Worm (Caenorhabditis elegans) whole organism, L1 larva: ENCODE results near the gene emb-30.

Experiments
- C04F5.9 ChIP-seq: sonication (generic microtip); optimal IDR thresholded peaks from 2 replicates; lab custom pipeline; 2016; ENCODE audit warnings: missing genetic modification characterization, missing compliant biosample characterization
- F16B12.6 ChIP-seq: fragments of 150-350 bp; optimal IDR thresholded peaks from 2 replicates; lab custom pipeline; 2014; ENCODE audit warnings: missing biosample characterization, missing genetic modification characterization
- aha-1 ChIP-seq: fragments of 150-350 bp; optimal IDR thresholded peaks from 2 replicates; lab custom pipeline; 2014; ENCODE audit warnings: missing biosample characterization, missing genetic modification characterization
- alr-1 ChIP-seq: fragments of 200-800 bp; sonication (Bioruptor generic); optimal IDR thresholded peaks from 2 replicates; lab custom pipeline; 2018; ENCODE audit warnings: borderline replicate concordance, mild to moderate bottlenecking, missing genetic modification characterization, missing compliant biosample characterization
- aly-2 ChIP-seq: fragments of 150-350 bp; optimal IDR thresholded peaks from 2 replicates; lab custom pipeline; 2014; ENCODE audit warnings: missing biosample characterization, missing genetic modification characterization
- ama-1 ChIP-seq: fragments of 150-350 bp; optimal IDR thresholded peaks from 2 replicates; lab custom pipeline; 2014
- blmp-1 ChIP-seq: fragments of 150-350 bp; optimal IDR thresholded peaks from 2 replicates; lab custom pipeline; 2014; ENCODE audit warnings: missing biosample characterization, missing genetic modification characterization
- ceh-63 ChIP-seq: fragments of 200-800 bp; sonication (Bioruptor generic); optimal IDR thresholded peaks from 2 replicates; lab custom pipeline; 2018; ENCODE audit warnings: mild to moderate bottlenecking, missing genetic modification characterization, missing compliant biosample characterization
- ceh-90 ChIP-seq: sonication (generic microtip); optimal IDR thresholded peaks from 2 replicates; lab custom pipeline; 2016; ENCODE audit warnings: missing genetic modification characterization, missing compliant biosample characterization
- dsc-1 ChIP-seq: sonication (generic microtip); optimal IDR thresholded peaks from 2 replicates; lab custom pipeline; 2016; ENCODE audit warnings: mild to moderate bottlenecking, missing genetic modification characterization, missing compliant biosample characterization
- efl-1 ChIP-seq, 4 experiments: fragments of 150-350 bp; optimal IDR thresholded peaks in 3 of 4; peaks in 1 of 4; 1 replicate in 1 of 4; 2 replicates in 3 of 4; lab custom pipeline; 2014; ENCODE audit warnings: missing biosample characterization in 2 of 4, missing genetic modification characterization in 2 of 4, missing genetic modification reagents in 2 of 4
- efl-3 ChIP-seq: fragments of 200-800 bp; sonication (Bioruptor generic); optimal IDR thresholded peaks from 2 replicates; lab custom pipeline; 2018; ENCODE audit warnings: mild to moderate bottlenecking, missing genetic modification characterization, missing compliant biosample characterization
- egl-27 ChIP-seq, 2 experiments: fragments of 150-350 bp in 1 of 2; sonication (generic microtip); optimal IDR thresholded peaks; 3 replicates each; lab custom pipeline; 2017 to 2018; ENCODE audit warnings: missing biosample characterization in 2 of 2, missing genetic modification characterization in 2 of 2, missing genetic modification reagents in 2 of 2
- fkh-4 ChIP-seq: sonication (generic microtip); optimal IDR thresholded peaks from 2 replicates; lab custom pipeline; 2016; ENCODE audit warnings: missing compliant biosample characterization, missing genetic modification characterization, borderline replicate concordance
- fos-1 ChIP-seq: fragments of 150-350 bp; optimal IDR thresholded peaks from 2 replicates; lab custom pipeline; 2014; ENCODE audit warnings: missing biosample characterization, missing genetic modification characterization
- grh-1 ChIP-seq: fragments of 200-800 bp; sonication (Bioruptor generic); IDR thresholded peaks from 2 replicates; pipeline ENCODE4 v1.3.6; 2022; ENCODE audit warnings: missing genetic modification reagents, missing genetic modification characterization, missing compliant biosample characterization
- hlh-4 ChIP-seq: sonication (generic microtip); optimal IDR thresholded peaks from 2 replicates; lab custom pipeline; 2016; ENCODE audit warnings: mild to moderate bottlenecking, missing genetic modification characterization, missing compliant biosample characterization
- hpl-2 ChIP-seq: fragments of 150-350 bp; optimal IDR thresholded peaks from 2 replicates; lab custom pipeline; 2014; ENCODE audit warnings: missing biosample characterization, missing genetic modification reagents, missing genetic modification characterization
- isw-1 ChIP-seq: fragments of 200-800 bp; sonication (Bioruptor generic); IDR thresholded peaks from 2 replicates; pipeline ENCODE4 v1.3.6; 2022; ENCODE audit warnings: missing genetic modification characterization, missing compliant biosample characterization
- jun-1 ChIP-seq: fragments of 150-350 bp; optimal IDR thresholded peaks from 2 replicates; lab custom pipeline; 2014; ENCODE audit warnings: missing biosample characterization, missing genetic modification reagents, missing genetic modification characterization
- lin-13 ChIP-seq: fragments of 150-350 bp; optimal IDR thresholded peaks from 2 replicates; lab custom pipeline; 2014; ENCODE audit warnings: missing biosample characterization, missing genetic modification reagents, missing genetic modification characterization
- lin-14 ChIP-seq: fragments of 200-800 bp; sonication (Bioruptor generic); optimal IDR thresholded peaks from 2 replicates; lab custom pipeline; 2018; ENCODE audit warnings: mild to moderate bottlenecking, missing genetic modification characterization, moderate library complexity, missing compliant biosample characterization
- lin-35 ChIP-seq, 2 experiments: fragments of 150-350 bp; optimal IDR thresholded peaks; 2 replicates each; lab custom pipeline; 2014; ENCODE audit warnings: missing biosample characterization in 2 of 2, missing genetic modification characterization in 2 of 2, missing genetic modification reagents in 2 of 2
- lin-39 ChIP-seq: fragments of 150-350 bp; optimal IDR thresholded peaks from 2 replicates; lab custom pipeline; 2014; ENCODE audit warnings: missing biosample characterization, missing genetic modification reagents, missing genetic modification characterization
- lir-3 ChIP-seq: sonication (generic microtip); optimal IDR thresholded peaks from 2 replicates; lab custom pipeline; 2016; ENCODE audit warnings: mild to moderate bottlenecking, missing genetic modification characterization, moderate library complexity, missing compliant biosample characterization; ENCODE audit not compliant: poor library complexity
- mab-9 ChIP-seq: fragments of 200-800 bp; sonication (Bioruptor generic); IDR thresholded peaks from 2 replicates; pipeline ENCODE4 v1.3.6; 2022; ENCODE audit warnings: missing genetic modification reagents, missing genetic modification characterization, missing compliant biosample characterization
- mef-2 ChIP-seq: fragments of 150-350 bp; optimal IDR thresholded peaks from 2 replicates; lab custom pipeline; 2014; ENCODE audit warnings: missing biosample characterization, missing genetic modification characterization
- nhr-12 ChIP-seq: sonication (generic microtip); optimal IDR thresholded peaks from 2 replicates; lab custom pipeline; 2017; ENCODE audit warnings: missing biosample characterization, missing genetic modification characterization
- nhr-19 ChIP-seq: fragments of 200-800 bp; sonication (Bioruptor generic); conservative IDR thresholded peaks from 2 replicates; pipeline ENCODE4 v1.3.6; 2022; ENCODE audit warnings: missing genetic modification characterization, missing compliant biosample characterization
- nhr-20 ChIP-seq: sonication (generic microtip); optimal IDR thresholded peaks from 2 replicates; lab custom pipeline; 2016; ENCODE audit warnings: mild to moderate bottlenecking, missing genetic modification characterization, missing compliant biosample characterization
- nhr-76 ChIP-seq: sonication (generic microtip); optimal IDR thresholded peaks from 2 replicates; lab custom pipeline; 2017; ENCODE audit warnings: missing biosample characterization, missing genetic modification characterization
- nhr-77 ChIP-seq: fragments of 150-350 bp; optimal IDR thresholded peaks from 2 replicates; lab custom pipeline; 2014; ENCODE audit warnings: missing biosample characterization, missing genetic modification characterization
- nhr-84 ChIP-seq: sonication (generic microtip); optimal IDR thresholded peaks from 2 replicates; lab custom pipeline; 2017; ENCODE audit warnings: missing biosample characterization, missing genetic modification characterization
- nhr-85 ChIP-seq: sonication (generic microtip); peaks from one replicate; lab custom pipeline; 2016; ENCODE audit warnings: missing genetic modification characterization, inconsistent platforms, missing compliant biosample characterization
- nhr-90 ChIP-seq: sonication (generic microtip); optimal IDR thresholded peaks from 2 replicates; lab custom pipeline; 2016; ENCODE audit warnings: mild to moderate bottlenecking, missing genetic modification characterization, missing compliant biosample characterization; ENCODE audit not compliant: poor library complexity
- pag-3 ChIP-seq: sonication (generic microtip); optimal IDR thresholded peaks from 2 replicates; lab custom pipeline; 2017; ENCODE audit warnings: missing genetic modification characterization, mild to moderate bottlenecking, missing compliant biosample characterization, antibody characterized with exemption, borderline replicate concordance; ENCODE audit not compliant: insufficient read depth
- pax-3 ChIP-seq: fragments of 200-800 bp; sonication (Bioruptor generic); optimal IDR thresholded peaks from 2 replicates; lab custom pipeline; 2018; ENCODE audit warnings: mild to moderate bottlenecking, missing genetic modification characterization, moderate library complexity, missing compliant biosample characterization
- pqm-1 ChIP-seq: sonication (generic microtip); optimal IDR thresholded peaks from 3 replicates; lab custom pipeline; 2017; ENCODE audit warnings: missing biosample characterization, missing genetic modification characterization
- rnt-1 ChIP-seq: sonication (generic microtip); optimal IDR thresholded peaks from 2 replicates; lab custom pipeline; 2016; ENCODE audit warnings: mild to moderate bottlenecking, missing genetic modification characterization, moderate library complexity, missing compliant biosample characterization
- snu-23 ChIP-seq: sonication (generic microtip); optimal IDR thresholded peaks from 2 replicates; lab custom pipeline; 2016; ENCODE audit warnings: missing genetic modification characterization, missing compliant biosample characterization
- sptf-1 ChIP-seq: fragments of 150-350 bp; optimal IDR thresholded peaks from 2 replicates; lab custom pipeline; 2014; ENCODE audit warnings: missing biosample characterization, missing genetic modification characterization
- swsn-7 ChIP-seq: sonication (generic microtip); optimal IDR thresholded peaks from 2 replicates; lab custom pipeline; 2016; ENCODE audit warnings: missing genetic modification characterization, missing compliant biosample characterization
- tlp-1 ChIP-seq: fragments of 150-350 bp; optimal IDR thresholded peaks from 2 replicates; lab custom pipeline; 2014; ENCODE audit warnings: missing biosample characterization, missing genetic modification characterization
- unc-30 ChIP-seq: sonication (generic microtip); optimal IDR thresholded peaks from 2 replicates; lab custom pipeline; 2017; ENCODE audit warnings: missing biosample characterization, missing genetic modification characterization
- unc-62 ChIP-seq: fragments of 150-350 bp; optimal IDR thresholded peaks from 2 replicates; lab custom pipeline; 2014; ENCODE audit warnings: missing biosample characterization, missing genetic modification reagents, missing genetic modification characterization
- unc-86 ChIP-seq: sonication (generic microtip); optimal IDR thresholded peaks from 2 replicates; lab custom pipeline; 2016; ENCODE audit warnings: missing genetic modification characterization, missing compliant biosample characterization
- xbp-1 ChIP-seq: sonication (generic microtip); optimal IDR thresholded peaks from 2 replicates; lab custom pipeline; 2016; ENCODE audit warnings: missing genetic modification characterization, missing compliant biosample characterization
- zag-1 ChIP-seq: fragments of 150-350 bp; optimal IDR thresholded peaks from 2 replicates; lab custom pipeline; 2014; ENCODE audit warnings: missing biosample characterization, missing genetic modification characterization
- zip-4 ChIP-seq: fragments of 200-800 bp; sonication (Bioruptor generic); optimal IDR thresholded peaks from 2 replicates; lab custom pipeline; 2018; ENCODE audit warnings: mild to moderate bottlenecking, missing genetic modification characterization, moderate library complexity, missing compliant biosample characterization
- ztf-11 ChIP-seq, 2 experiments: sonication (generic microtip); optimal IDR thresholded peaks; 2 replicates each; lab custom pipeline; 2016 to 2017; ENCODE audit warnings: missing genetic modification characterization in 2 of 2, missing biosample characterization in 1 of 2, missing compliant biosample characterization in 1 of 2
- ztf-4 ChIP-seq: fragments of 150-350 bp; optimal IDR thresholded peaks from 2 replicates; lab custom pipeline; 2014; ENCODE audit warnings: missing biosample characterization, missing genetic modification characterization

The emb-30 gene

ce11 chrIII:9465865-9466264 is 24.6 kb upstream of the emb-30 start, which contains the start of gene B0464.6:
Gene B0464.6, minus strand, starts transcription at chrIII:9465965.
- no peak for TF ChIP-seq mef-2
- no peak for TF ChIP-seq pax-3 (tag; lab: Kevin White, UChicago)
- no peak for TF ChIP-seq alr-1 (tag; lab: Kevin White, UChicago)
- TF ChIP-seq fos-1 (tag; lab: Kevin White, UChicago): no peak

ce11 chrIII:9465424-9465823 is 24.2 kb upstream of the emb-30 start, which contains the start of gene B0464.9:
Gene B0464.9, plus strand, starts transcription at chrIII:9465767.
- TF ChIP-seq lin-14 (GFP tag; lab: Kevin White, UChicago) (peak; percentile 70), grh-1 (no peak), pag-3 (no peak), lin-35 (GFP tag; optimal IDR thresholded peaks at IDR 0.05; lab: Kevin White, UChicago) (peak; percentile 55 to 61), pax-3 (tag; lab: Kevin White, UChicago) (peak; percentile 67), nhr-19 (GFP tag; lab: Robert Waterston, UW) (peak; percentile 70), isw-1 (GFP tag; lab: Robert Waterston, UW) (peak; percentile 46), lin-39 (tag; lab: Kevin White, UChicago) (peak; percentile 5), unc-62 (GFP tag; lab: Kevin White, UChicago) (no peak), nhr-12 (no peak), ceh-63 (no peak), nhr-84 (tag; lab: Kevin White, UChicago) (no peak), fkh-4 (peak; percentile 90), ztf-4 (tag; lab: Kevin White, UChicago) (no peak), aha-1 (no peak), xbp-1 (tag; lab: Kevin White, UChicago) (peak; percentile 74), swsn-7 (tag; lab: Kevin White, UChicago) (peak; percentile 73), nhr-20 (tag; lab: Kevin White, UChicago) (peak; percentile 74), hpl-2 (GFP tag; lab: Kevin White, UChicago) (no peak), hlh-4 (tag; lab: Kevin White, UChicago) (peak; percentile 34), C04F5.9 (peak; percentile 79), snu-23 (GFP tag; lab: Kevin White, UChicago) (peak; percentile 72), ceh-90 (tag; lab: Kevin White, UChicago) (peak; percentile 91), dsc-1 (tag; lab: Kevin White, UChicago) (peak; percentile 78), zag-1 (tag; lab: Kevin White, UChicago) (no peak), F16B12.6 (tag; lab: Kevin White, UChicago) (no peak), egl-27 (tag; optimal IDR thresholded peaks at IDR 0.05; lab: Kevin White, UChicago) (no peak), unc-30 (tag; lab: Kevin White, UChicago) (no peak), aly-2 (tag; lab: Kevin White, UChicago) (no peak), nhr-90 (tag; lab: Kevin White, UChicago) (peak; percentile 88), alr-1 (tag; lab: Kevin White, UChicago) (no peak), pqm-1 (tag; lab: Kevin White, UChicago) (no peak), blmp-1 (tag; lab: Kevin White, UChicago) (peak; percentile 51), nhr-77 (no peak), jun-1 (tag; lab: Kevin White, UChicago) (no peak), efl-3 (GFP tag; lab: Kevin White, UChicago) (no peak), zip-4 (GFP tag; lab: Kevin White, UChicago) (no peak), nhr-85 (peak; percentile 94), lir-3 (tag; lab: Kevin White, UChicago) (peak; percentile 90), tlp-1 (tag; lab: Kevin White, UChicago) (no peak), efl-1 (optimal IDR thresholded peaks at IDR 0.05; lab: Kevin White, UChicago) (peak; percentile 49 to 63), efl-1 (GFP tag; optimal IDR thresholded peaks at IDR 0.05 in 1 of 2; lab: Kevin White, UChicago) (peak; percentile 70 to 95), unc-86 (tag; lab: Kevin White, UChicago) (peak; percentile 48), rnt-1 (peak; percentile 95), ztf-11 (tag; optimal IDR thresholded peaks at IDR 0.05; lab: Kevin White, UChicago) (peak in 1 of 2 experiments; percentile 87), mab-9 (no peak), sptf-1 (no peak), ama-1 (lab: Kevin White, UChicago) (no peak), nhr-76 (tag; lab: Kevin White, UChicago) (no peak), lin-13 (no peak), fos-1 (tag; lab: Kevin White, UChicago) (no peak)
